Worm (Caenorhabditis elegans) whole organism, mixed stage, embryonic: ENCODE results near the gene unc-23.

Source experiments
- M03D4.4 ChIP-seq: sonication (generic microtip); optimal IDR thresholded peaks from 2 replicates; lab custom pipeline; 2017; ENCODE audit warnings: mild to moderate bottlenecking, missing genetic modification characterization, missing compliant biosample characterization
- bed-3 ChIP-seq: fragments of 200-800 bp; sonication (Bioruptor generic); optimal IDR thresholded peaks from 3 replicates; lab custom pipeline; 2018; ENCODE audit warnings: mild to moderate bottlenecking, missing genetic modification characterization, moderate library complexity, missing compliant biosample characterization
- ceh-39 ChIP-seq: fragments of 150-350 bp; optimal IDR thresholded peaks from 2 replicates; lab custom pipeline; 2014; ENCODE audit warnings: missing biosample characterization, missing genetic modification characterization
- ceh-43 ChIP-seq: fragments of 200-800 bp; sonication (Bioruptor generic); optimal IDR thresholded peaks from 2 replicates; lab custom pipeline; 2018; ENCODE audit warnings: mild to moderate bottlenecking, missing genetic modification characterization, moderate library complexity, missing compliant biosample characterization
- ceh-83 ChIP-seq: fragments of 200-800 bp; sonication (Bioruptor generic); optimal IDR thresholded peaks from 2 replicates; lab custom pipeline; 2018; ENCODE audit warnings: mild to moderate bottlenecking, missing genetic modification characterization, missing compliant biosample characterization
- ces-1 ChIP-seq: fragments of 150-350 bp; optimal IDR thresholded peaks from 2 replicates; lab custom pipeline; 2014; ENCODE audit warnings: missing biosample characterization, missing genetic modification reagents, missing genetic modification characterization
- cnd-1 ChIP-seq: fragments of 200-800 bp; sonication (Bioruptor generic); optimal IDR thresholded peaks from 2 replicates; lab custom pipeline; 2018; ENCODE audit warnings: mild to moderate bottlenecking, missing genetic modification characterization, missing compliant biosample characterization
- drap-1 ChIP-seq: fragments of 200-800 bp; sonication (Bioruptor generic); optimal IDR thresholded peaks from 3 replicates; lab custom pipeline; 2018; ENCODE audit warnings: mild to moderate bottlenecking, missing genetic modification characterization, missing compliant biosample characterization
- elt-3 ChIP-seq: fragments of 150-350 bp; optimal IDR thresholded peaks from 2 replicates; lab custom pipeline; 2014; ENCODE audit warnings: missing biosample characterization, missing genetic modification characterization
- flh-1 ChIP-seq: fragments of 200-800 bp; sonication (Bioruptor generic); optimal IDR thresholded peaks from 2 replicates; lab custom pipeline; 2018; ENCODE audit warnings: mild to moderate bottlenecking, missing genetic modification characterization, moderate library complexity, missing compliant biosample characterization
- ham-2 ChIP-seq: fragments of 200-800 bp; sonication (Bioruptor generic); optimal IDR thresholded peaks from 2 replicates; lab custom pipeline; 2018; ENCODE audit warnings: mild to moderate bottlenecking, missing genetic modification characterization, missing compliant biosample characterization
- hlh-1 ChIP-seq: fragments of 150-350 bp; optimal IDR thresholded peaks from 2 replicates; lab custom pipeline; 2014; ENCODE audit warnings: missing biosample characterization, missing genetic modification reagents, missing genetic modification characterization
- lin-13 ChIP-seq: fragments of 150-350 bp; optimal IDR thresholded peaks from 2 replicates; lab custom pipeline; 2014; ENCODE audit warnings: missing biosample characterization, missing genetic modification characterization
- lin-32 ChIP-seq: fragments of 200-800 bp; sonication (Bioruptor generic); optimal IDR thresholded peaks from 2 replicates; lab custom pipeline; 2018; ENCODE audit warnings: mild to moderate bottlenecking, missing genetic modification characterization, missing compliant biosample characterization
- lsy-2 ChIP-seq: fragments of 150-350 bp; optimal IDR thresholded peaks from 2 replicates; lab custom pipeline; 2014; ENCODE audit warnings: missing biosample characterization, missing genetic modification characterization
- mab-5 ChIP-seq: fragments of 150-350 bp; optimal IDR thresholded peaks from 2 replicates; lab custom pipeline; 2014; ENCODE audit warnings: missing biosample characterization, missing genetic modification characterization
- mls-2 ChIP-seq: sonication (generic microtip); optimal IDR thresholded peaks from 2 replicates; lab custom pipeline; 2016; ENCODE audit warnings: mild to moderate bottlenecking, missing genetic modification characterization, moderate library complexity, missing compliant biosample characterization
- nhr-12 ChIP-seq: fragments of 150-350 bp; optimal IDR thresholded peaks from 2 replicates; lab custom pipeline; 2014; ENCODE audit warnings: missing biosample characterization, missing genetic modification characterization
- nhr-2 ChIP-seq: fragments of 150-350 bp; optimal IDR thresholded peaks from 2 replicates; lab custom pipeline; 2014; ENCODE audit warnings: missing biosample characterization, missing genetic modification characterization
- nhr-237 ChIP-seq: fragments of 150-350 bp; optimal IDR thresholded peaks from 2 replicates; lab custom pipeline; 2014; ENCODE audit warnings: missing biosample characterization, missing genetic modification characterization
- nhr-28 ChIP-seq: fragments of 150-350 bp; optimal IDR thresholded peaks from 2 replicates; lab custom pipeline; 2014; ENCODE audit warnings: missing biosample characterization, missing genetic modification characterization
- nhr-76 ChIP-seq: sonication (generic microtip); optimal IDR thresholded peaks from 2 replicates; lab custom pipeline; 2017; ENCODE audit warnings: missing biosample characterization, missing genetic modification characterization
- pha-4 ChIP-seq: fragments of 150-350 bp; optimal IDR thresholded peaks from 2 replicates; lab custom pipeline; 2018; ENCODE audit warnings: missing biosample characterization, missing genetic modification reagents, missing genetic modification characterization
- sem-2 ChIP-seq: fragments of 200-800 bp; sonication (Bioruptor generic); optimal IDR thresholded peaks from 2 replicates; lab custom pipeline; 2018; ENCODE audit warnings: mild to moderate bottlenecking, missing genetic modification characterization, missing compliant biosample characterization
- snpc-4 ChIP-seq: fragments of 150-350 bp; optimal IDR thresholded peaks from 2 replicates; lab custom pipeline; 2014; ENCODE audit warnings: missing biosample characterization, missing genetic modification characterization
- sptf-1 ChIP-seq: sonication (generic microtip); optimal IDR thresholded peaks from 2 replicates; lab custom pipeline; 2017; ENCODE audit warnings: mild to moderate bottlenecking, missing genetic modification characterization, moderate library complexity, missing compliant biosample characterization
- tbx-8 ChIP-seq: fragments of 200-800 bp; sonication (Bioruptor generic); optimal IDR thresholded peaks from 2 replicates; lab custom pipeline; 2018; ENCODE audit warnings: mild to moderate bottlenecking, missing genetic modification characterization, moderate library complexity, missing compliant biosample characterization
- unc-120 ChIP-seq: sonication (generic microtip); optimal IDR thresholded peaks from 2 replicates; lab custom pipeline; 2017; ENCODE audit warnings: missing genetic modification characterization, missing compliant biosample characterization; ENCODE audit not compliant: poor library complexity, severe bottlenecking
- unc-39 ChIP-seq: fragments of 150-350 bp; optimal IDR thresholded peaks from 2 replicates; lab custom pipeline; 2014; ENCODE audit warnings: missing biosample characterization, missing genetic modification characterization
- unc-62 ChIP-seq: fragments of 150-350 bp; optimal IDR thresholded peaks from 2 replicates; lab custom pipeline; 2014; ENCODE audit warnings: missing biosample characterization, missing genetic modification reagents, missing genetic modification characterization
- zip-8 ChIP-seq: fragments of 150-350 bp; optimal IDR thresholded peaks from 2 replicates; lab custom pipeline; 2014; ENCODE audit warnings: missing biosample characterization, missing genetic modification characterization
- ztf-11 ChIP-seq: fragments of 150-350 bp; optimal IDR thresholded peaks from 2 replicates; lab custom pipeline; 2014; ENCODE audit warnings: missing biosample characterization, missing genetic modification characterization

Gene unc-23

DNA sequence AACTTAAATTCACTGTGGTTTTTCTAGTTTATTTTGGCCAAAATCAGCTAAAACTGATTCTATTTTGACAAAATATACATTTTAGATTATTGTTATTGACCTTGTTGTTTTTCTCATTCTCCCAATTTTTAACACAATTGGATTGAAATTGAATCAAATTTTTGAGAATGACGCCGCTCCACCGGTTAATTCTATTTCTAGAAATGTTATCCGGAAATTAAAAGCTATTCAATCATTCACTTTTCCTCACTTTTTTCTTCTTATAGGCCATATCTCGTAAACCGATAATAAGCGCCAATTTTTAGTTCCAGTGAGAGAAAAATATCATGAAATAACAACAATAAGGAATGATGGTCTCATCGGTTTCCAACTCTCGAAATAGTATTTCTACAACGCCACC, 33.5 kb upstream of the unc-23 start, which contains the start of gene frpr-12:
frpr-12 (plus strand) TSS at position 301 of the 400 bp plus-strand sequence.
- no peak for TF ChIP-seq nhr-76 (tag; lab: Kevin White, UChicago)
- TF ChIP-seq ham-2 (GFP tag; lab: Kevin White, UChicago), result no peak
- no peak for TF ChIP-seq mab-5
- TF ChIP-seq ceh-43 (GFP tag; lab: Kevin White, UChicago), result no peak
- TF ChIP-seq ztf-11, result no peak
- no peak for TF ChIP-seq elt-3 (tag; lab: Kevin White, UChicago)
- TF ChIP-seq ceh-39 (tag; lab: Kevin White, UChicago), result no peak
- TF ChIP-seq snpc-4 (tag; lab: Kevin White, UChicago), result no peak
- TF ChIP-seq sptf-1, result no peak
- TF ChIP-seq unc-62 (GFP tag; lab: Kevin White, UChicago), result no peak
- no peak for TF ChIP-seq ces-1 (GFP tag; lab: Kevin White, UChicago)
- TF ChIP-seq cnd-1 (tag; lab: Kevin White, UChicago), result no peak
- no peak for TF ChIP-seq zip-8 (tag; lab: Kevin White, UChicago)
- no peak for TF ChIP-seq flh-1 (GFP tag; lab: Kevin White, UChicago)
- TF ChIP-seq lin-13 (tag; lab: Kevin White, UChicago), result no peak

DNA sequence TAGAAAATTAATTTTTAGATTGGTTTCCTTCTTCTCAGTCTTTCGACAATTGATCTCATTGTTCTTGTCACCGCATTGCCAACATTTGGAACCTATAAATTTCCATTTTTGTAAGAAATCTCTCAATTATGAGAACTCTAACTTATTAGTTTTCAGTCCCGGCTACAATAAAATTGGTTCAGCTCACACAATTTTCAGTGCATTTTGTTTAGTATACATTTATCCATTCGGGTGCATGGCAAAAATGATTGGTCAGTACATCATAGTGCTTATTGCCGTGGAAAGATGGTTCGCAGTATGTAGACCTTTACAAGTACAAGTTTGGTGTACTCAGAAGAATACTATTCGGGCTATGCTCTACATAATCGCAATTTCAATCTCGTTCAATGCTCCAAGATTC, 32.2 kb upstream of the unc-23 start:
- TF ChIP-seq tbx-8 (GFP tag; lab: Kevin White, UChicago), result no peak
- no peak for TF ChIP-seq mab-5
- TF ChIP-seq nhr-237, result no peak
- TF ChIP-seq ces-1 (GFP tag; lab: Kevin White, UChicago), result no peak
- no peak for TF ChIP-seq unc-62 (GFP tag; lab: Kevin White, UChicago)
- no peak for TF ChIP-seq sem-2 (GFP tag; lab: Kevin White, UChicago)
- no peak for TF ChIP-seq bed-3
- TF ChIP-seq snpc-4 (tag; lab: Kevin White, UChicago), result no peak
- no peak for TF ChIP-seq zip-8 (tag; lab: Kevin White, UChicago)
- no peak for TF ChIP-seq pha-4
- TF ChIP-seq ceh-43 (GFP tag; lab: Kevin White, UChicago), result no peak
- no peak for TF ChIP-seq ztf-11
- no peak for TF ChIP-seq hlh-1
- TF ChIP-seq M03D4.4 (tag; lab: Kevin White, UChicago), result no peak
- no peak for TF ChIP-seq ceh-83 (GFP tag; lab: Kevin White, UChicago)
- no peak for TF ChIP-seq nhr-12 (tag; lab: Kevin White, UChicago)
- TF ChIP-seq ceh-39 (tag; lab: Kevin White, UChicago), result no peak
- TF ChIP-seq sptf-1, result no peak
- TF ChIP-seq nhr-28, result no peak
- TF ChIP-seq, all 35 proteins: peak for 0

DNA sequence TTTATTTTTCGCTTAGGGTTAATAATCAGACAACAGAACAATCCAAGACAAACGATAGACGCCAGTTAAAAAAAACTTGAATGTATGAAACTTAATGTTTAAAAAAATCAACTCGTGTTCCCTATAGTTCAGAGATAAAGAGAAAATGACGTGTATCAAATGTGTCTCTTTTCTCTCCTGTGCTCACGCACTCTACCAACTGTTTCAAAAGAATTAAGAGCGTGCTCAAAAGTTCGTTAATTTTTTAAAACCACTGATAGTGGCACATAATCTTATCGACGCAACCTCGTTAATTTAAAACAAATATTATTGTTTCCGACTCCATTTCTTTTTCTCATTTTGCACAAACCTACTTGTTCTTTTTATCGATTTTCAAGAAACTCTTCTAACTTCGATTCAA, 30.5 kb upstream of the unc-23 start:
- TF ChIP-seq bed-3, result no peak
- no peak for TF ChIP-seq sem-2 (GFP tag; lab: Kevin White, UChicago)
- TF ChIP-seq lin-13 (tag; lab: Kevin White, UChicago), result no peak
- TF ChIP-seq nhr-2 (tag; lab: Kevin White, UChicago), result no peak
- TF ChIP-seq lin-32 (GFP tag; lab: Kevin White, UChicago), result no peak
- no peak for TF ChIP-seq tbx-8 (GFP tag; lab: Kevin White, UChicago)
- TF ChIP-seq nhr-76 (tag; lab: Kevin White, UChicago), result no peak
- TF ChIP-seq flh-1 (GFP tag; lab: Kevin White, UChicago), result no peak
- TF ChIP-seq nhr-237, result no peak
- TF ChIP-seq hlh-1, result no peak

DNA sequence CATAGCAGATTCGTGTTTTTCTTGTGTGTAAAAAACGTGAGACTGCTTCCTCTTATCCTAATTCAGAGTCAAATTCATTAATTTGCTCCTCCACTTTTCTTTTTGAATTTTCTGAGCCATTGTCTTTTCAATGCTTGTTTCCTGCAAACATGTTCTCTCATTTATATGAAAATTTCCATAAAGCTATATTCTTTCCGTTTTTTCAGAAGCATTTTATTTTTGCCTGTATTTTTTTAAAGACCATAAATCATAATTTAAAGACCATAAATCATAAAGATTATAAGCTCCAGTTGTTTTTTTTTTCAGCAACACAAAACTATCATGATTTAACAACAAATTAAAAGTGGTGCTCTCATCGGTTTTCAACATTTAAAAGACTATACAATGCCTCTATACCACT, 29.3 kb upstream of the unc-23 start, which contains the start of gene frpr-11:
frpr-11 (plus strand) TSS at position 301 of the 400 bp plus-strand sequence.
- TF ChIP-seq ceh-43 (GFP tag; lab: Kevin White, UChicago), result no peak
- no peak for TF ChIP-seq nhr-12 (tag; lab: Kevin White, UChicago)
- no peak for TF ChIP-seq elt-3 (tag; lab: Kevin White, UChicago)
- no peak for TF ChIP-seq hlh-1
- TF ChIP-seq ham-2 (GFP tag; lab: Kevin White, UChicago), result no peak
- no peak for TF ChIP-seq lin-13 (tag; lab: Kevin White, UChicago)
- TF ChIP-seq lsy-2 (tag; lab: Kevin White, UChicago), result no peak
- TF ChIP-seq unc-120 (tag; lab: Kevin White, UChicago), result no peak
- no peak for TF ChIP-seq M03D4.4 (tag; lab: Kevin White, UChicago)
- no peak for TF ChIP-seq unc-39 (tag; lab: Kevin White, UChicago)
- TF ChIP-seq ceh-39 (tag; lab: Kevin White, UChicago), result no peak
- no peak for TF ChIP-seq bed-3
- no peak for TF ChIP-seq flh-1 (GFP tag; lab: Kevin White, UChicago)
- no peak for TF ChIP-seq cnd-1 (tag; lab: Kevin White, UChicago)
- TF ChIP-seq mls-2, result no peak

DNA sequence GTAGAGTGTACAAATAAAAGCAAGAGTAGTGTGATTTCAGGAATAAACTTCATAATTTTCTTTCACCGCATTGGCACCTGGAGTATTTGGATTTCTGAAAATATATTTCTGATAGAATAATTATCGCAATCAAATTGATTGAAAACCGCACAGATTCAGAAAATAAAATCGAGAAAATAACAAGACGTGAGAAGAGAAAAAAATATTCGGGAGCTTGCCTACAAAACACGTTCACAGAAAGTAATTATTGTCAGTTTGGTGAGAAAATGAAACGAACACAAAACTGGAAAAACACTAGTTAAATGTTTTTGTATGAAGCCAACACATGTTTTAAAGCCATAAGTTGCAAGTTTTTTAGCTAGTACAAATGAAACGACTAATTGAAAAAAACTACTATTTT, 22.2 kb upstream of the unc-23 start, which contains the start of gene mod-1:
mod-1 (minus strand) TSS at position 101 of the 400 bp plus-strand sequence.
- no peak for TF ChIP-seq ceh-39 (tag; lab: Kevin White, UChicago)
- TF ChIP-seq nhr-12 (tag; lab: Kevin White, UChicago), result no peak
- TF ChIP-seq ces-1 (GFP tag; lab: Kevin White, UChicago), result no peak
- TF ChIP-seq elt-3 (tag; lab: Kevin White, UChicago), result no peak
- no peak for TF ChIP-seq cnd-1 (tag; lab: Kevin White, UChicago)
- no peak for TF ChIP-seq mls-2
- TF ChIP-seq zip-8 (tag; lab: Kevin White, UChicago), result no peak
- no peak for TF ChIP-seq pha-4
- TF ChIP-seq drap-1 (GFP tag; lab: Kevin White, UChicago), result no peak
- no peak for TF ChIP-seq nhr-2 (tag; lab: Kevin White, UChicago)
- no peak for TF ChIP-seq M03D4.4 (tag; lab: Kevin White, UChicago)
